Worm (Caenorhabditis elegans) whole organism, midembryonic: ENCODE data around the gene srr-3.

Experiments
- T22C8.4 ChIP-seq: fragments of 200-800 bp; sonication (Bioruptor generic); IDR thresholded peaks from 2 replicates; pipeline ENCODE4 v1.3.6; 2022; ENCODE audit warnings: missing genetic modification characterization, missing compliant biosample characterization
- flt-1 ChIP-seq: fragments of 200-800 bp; sonication (Bioruptor generic); IDR thresholded peaks from 2 replicates; pipeline ENCODE4 v1.3.6; 2022; ENCODE audit warnings: missing genetic modification characterization, missing compliant biosample characterization
- klf-2 ChIP-seq: fragments of 200-800 bp; sonication (Bioruptor generic); conservative IDR thresholded peaks from 2 replicates; pipeline ENCODE4 v1.3.6; 2022; ENCODE audit warnings: missing genetic modification reagents, missing genetic modification characterization, missing compliant biosample characterization
- med-1 ChIP-seq: sonication (generic microtip); optimal IDR thresholded peaks from 2 replicates; lab custom pipeline; 2017; ENCODE audit warnings: missing genetic modification characterization, mild to moderate bottlenecking, missing compliant biosample characterization, antibody characterized with exemption, missing genetic modification reagents; ENCODE audit not compliant: insufficient read depth
- ref-1 ChIP-seq: fragments of 200-800 bp; sonication (Bioruptor generic); conservative IDR thresholded peaks from 2 replicates; pipeline ENCODE4 v1.3.6; 2022; ENCODE audit warnings: missing genetic modification reagents, missing genetic modification characterization, missing compliant biosample characterization
- tab-1 ChIP-seq: fragments of 200-800 bp; sonication (Bioruptor generic); IDR thresholded peaks from 2 replicates; pipeline ENCODE4 v1.3.6; 2022; ENCODE audit warnings: missing genetic modification characterization, missing compliant biosample characterization
- ztf-23 ChIP-seq: fragments of 200-800 bp; sonication (Bioruptor generic); IDR thresholded peaks from 2 replicates; pipeline ENCODE4 v1.3.6; 2022; ENCODE audit warnings: missing genetic modification reagents, missing genetic modification characterization, missing compliant biosample characterization

- TF ChIP-seq flt-1 (GFP tag; lab: Robert Waterston, UW) = no peak
- TF ChIP-seq T22C8.4 (GFP tag; lab: Robert Waterston, UW) = no peak
- no peak for TF ChIP-seq med-1 (GFP tag; lab: Kevin White, UChicago)
- no peak for TF ChIP-seq klf-2 (GFP tag; lab: Robert Waterston, UW)
- TF ChIP-seq ztf-23 (GFP tag; lab: Robert Waterston, UW) = no peak
- TF ChIP-seq ref-1 (GFP tag; lab: Robert Waterston, UW) = no peak
- no peak for TF ChIP-seq tab-1 (GFP tag; lab: Robert Waterston, UW)
Observed at ce11 chrV:16527796-16528195, 19.2 kb upstream of the srr-3 start, which contains the start of gene F36D3.16.
